Worm (Caenorhabditis elegans): ENCODE data around the gene F58G6.7.

DNA sequence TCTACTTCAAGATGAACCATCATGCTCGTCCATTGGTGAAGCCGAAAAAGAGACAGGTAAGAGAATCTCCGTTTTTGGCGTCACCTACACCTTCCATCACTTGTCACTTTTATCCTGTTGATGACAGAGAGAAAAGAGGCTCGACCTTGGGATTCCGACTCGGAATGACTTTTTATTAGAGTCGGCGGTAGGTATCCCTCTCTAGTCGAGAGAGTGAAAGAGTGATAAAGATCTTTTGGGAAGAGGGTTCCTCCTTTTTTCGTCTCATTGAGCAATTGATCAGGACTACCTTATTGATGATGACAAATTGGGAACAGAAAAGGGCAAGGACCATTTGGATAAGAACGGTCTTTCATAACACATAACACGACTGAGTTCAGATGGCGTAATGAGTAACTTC is 36.8 kb upstream of the F58G6.7 start:
- TF ChIP-seq T22C8.4 (GFP tag; IDR thresholded peaks at IDR 0.05) (no peak), ztf-29 (GFP tag; IDR thresholded peaks at IDR 0.05) (no peak), ztf-23 (GFP tag; IDR thresholded peaks at IDR 0.05) (no peak), klf-2 (GFP tag; conservative IDR thresholded peaks at IDR 0.05) (no peak), med-1 (GFP tag; optimal IDR thresholded peaks at IDR 0.05; ENCODE audit: insufficient read depth) (no peak), flt-1 (GFP tag; IDR thresholded peaks at IDR 0.05) (0 out of 2 replicates have a peak, but pooled peaks have one; percentile 25), tab-1 (GFP tag; IDR thresholded peaks at IDR 0.05) (no peak), cog-1 (tag; optimal IDR thresholded peaks at IDR 0.05) (no peak), ref-1 (GFP tag; conservative IDR thresholded peaks at IDR 0.05) (no peak)
